Worm (Caenorhabditis elegans): Measurements from ENCODE around the gene srh-223.

srh-223 gene

ce11 chrIV:4024159-4025004 lies 42.7 kb downstream of the srh-223 start (continued):
- TF ChIP-seq ztf-18 (tag; optimal IDR thresholded peaks at IDR 0.05): no peak
- no peak for TF ChIP-seq unc-62 (GFP tag; optimal IDR thresholded peaks at IDR 0.05)
- TF ChIP-seq K12H6.12 (tag; optimal IDR thresholded peaks at IDR 0.05): peak; percentile 51
- peak; percentile 38; the same call in 1 of the 2 replicates for TF ChIP-seq lin-26 (GFP tag; IDR thresholded peaks at IDR 0.05)

- peak; percentile 12 for TF ChIP-seq tbp1 (GFP tag; optimal IDR thresholded peaks at IDR 0.05)
- no peak for TF ChIP-seq madf-6 (GFP tag; IDR thresholded peaks at IDR 0.05)
- peak; percentile 50 for TF ChIP-seq attf-5 (GFP tag; optimal IDR thresholded peaks at IDR 0.05)
- TF ChIP-seq snpc-4 (GFP tag; optimal IDR thresholded peaks at IDR 0.05): no peak
- peak in 1 of 4 experiments; percentile 10 for TF ChIP-seq snpc-4 (tag; optimal IDR thresholded peaks at IDR 0.05)
- TF ChIP-seq hsf-1 (GFP tag; IDR thresholded peaks at IDR 0.05): no peak
- peak; percentile 39 for TF ChIP-seq ztf-22 (GFP tag; optimal IDR thresholded peaks at IDR 0.05)
- no peak for TF ChIP-seq sea-2 (GFP tag; IDR thresholded peaks at IDR 0.05)
- TF ChIP-seq ztf-26 (tag; optimal IDR thresholded peaks at IDR 0.05): no peak
- TF ChIP-seq ztf-3 (GFP tag; optimal IDR thresholded peaks at IDR 0.05): peak; percentile 31
- no peak for TF ChIP-seq ets-4 (GFP tag; optimal IDR thresholded peaks at IDR 0.05)
- peak; percentile 72 for TF ChIP-seq somi-1 (GFP tag; optimal IDR thresholded peaks at IDR 0.05)
- no peak for TF ChIP-seq attf-6 (GFP tag; IDR thresholded peaks at IDR 0.05)
- TF ChIP-seq nfyb-1 (GFP tag; IDR thresholded peaks at IDR 0.05): 0 out of 2 replicates have a peak, but pooled peaks have one; percentile 57
- TF ChIP-seq F37B4.10 (GFP tag; IDR thresholded peaks at IDR 0.05): 0 out of 2 replicates have a peak, but pooled peaks have one; percentile 9
- TF ChIP-seq hmg-1.2 (GFP tag; IDR thresholded peaks at IDR 0.05): peak; percentile 25; the same call in 1 of the 2 replicates
- TF ChIP-seq dox-1 (GFP tag; IDR thresholded peaks at IDR 0.05): 0 out of 2 replicates have a peak, but pooled peaks have one; percentile 34
- no peak for TF ChIP-seq C17E4.6 (GFP tag; IDR thresholded peaks at IDR 0.05)
- TF ChIP-seq ceh-40 (GFP tag; IDR thresholded peaks at IDR 0.05): no peak
- no peak for TF ChIP-seq F23B12.7 (tag; optimal IDR thresholded peaks at IDR 0.05; ENCODE audit: insufficient read depth)
- no peak for TF ChIP-seq ceh-91 (GFP tag; IDR thresholded peaks at IDR 0.05)
- TF ChIP-seq chd-7 (tag; optimal IDR thresholded peaks at IDR 0.05): peak; percentile 75
- 0 out of 2 replicates have a peak, but pooled peaks have one; percentile 32 for TF ChIP-seq B0336.3 (GFP tag; IDR thresholded peaks at IDR 0.05)
- 0 out of 2 replicates have a peak, but pooled peaks have one; percentile 25 for TF ChIP-seq lin-26 (GFP tag; IDR thresholded peaks at IDR 0.05)
- TF ChIP-seq mcd-1 (GFP tag; IDR thresholded peaks at IDR 0.05): peak; percentile 53; the same call in 1 of the 2 replicates
- no peak for TF ChIP-seq aptf-3 (GFP tag; IDR thresholded peaks at IDR 0.05)
- TF ChIP-seq snpc-1.1 (tag; optimal IDR thresholded peaks at IDR 0.05; ENCODE audit: insufficient read depth): no peak
- TF ChIP-seq sdz-38 (tag; optimal IDR thresholded peaks at IDR 0.05): no peak
- peak in 1 of 3 experiments; percentile 16 for TF ChIP-seq lin-35 (GFP tag; optimal IDR thresholded peaks at IDR 0.05)
- peak; percentile 12 for TF ChIP-seq lin-54 (GFP tag; optimal IDR thresholded peaks at IDR 0.05)
- peak; percentile 77 for TF ChIP-seq ceh-27 (GFP tag; optimal IDR thresholded peaks at IDR 0.05)
- TF ChIP-seq K12H6.12 (tag; optimal IDR thresholded peaks at IDR 0.05): peak; percentile 81
- TF ChIP-seq K11D2.4 (GFP tag; IDR thresholded peaks at IDR 0.05): peak; percentile 32; the same call in 1 of the 2 replicates
- peak; percentile 77 for TF ChIP-seq egrh-3 (GFP tag; IDR thresholded peaks at IDR 0.05)
- TF ChIP-seq lin-40 (tag; optimal IDR thresholded peaks at IDR 0.05): peak; percentile 46
- TF ChIP-seq cebp-1 (GFP tag; IDR thresholded peaks at IDR 0.05): no peak
- peak; percentile 68 for TF ChIP-seq cebp-1 (tag; optimal IDR thresholded peaks at IDR 0.05)
- TF ChIP-seq mxl-1 (tag; optimal IDR thresholded peaks at IDR 0.05): no peak
- 0 out of 2 replicates have a peak, but pooled peaks have one; percentile 37 for TF ChIP-seq C06A6.2 (GFP tag; conservative IDR thresholded peaks at IDR 0.05)
- peak; percentile 94 for TF ChIP-seq zfh-2 (GFP tag; conservative IDR thresholded peaks at IDR 0.05)
- 0 out of 2 replicates have a peak, but pooled peaks have one; percentile 29 for TF ChIP-seq egl-44 (GFP tag; IDR thresholded peaks at IDR 0.05)
- no peak for TF ChIP-seq lag-1 (GFP tag; IDR thresholded peaks at IDR 0.05)
These were observed 44.2 kb downstream of the srh-223 start for ce11 chrIV:4025923-4026322.
